Fruit fly (Drosophila melanogaster): Measurements from ENCODE around the gene RpL34b.

- TF ChIP-seq Sox15 (GFP tag; optimal IDR thresholded peaks at IDR 0.05): no peak
- TF ChIP-seq Gug (GFP tag; IDR thresholded peaks at IDR 0.05): no peak
- peak; percentile 2 for TF ChIP-seq CG16779 (tag; optimal IDR thresholded peaks at IDR 0.05)
- TF ChIP-seq eg (GFP tag; IDR thresholded peaks at IDR 0.05): no peak; the same call in 2 of the 3 replicates
- no peak for TF ChIP-seq achi (GFP tag; optimal IDR thresholded peaks at IDR 0.05)
- TF ChIP-seq fkh (GFP tag; optimal IDR thresholded peaks at IDR 0.05): no peak
- TF ChIP-seq CG6276 (GFP tag; optimal IDR thresholded peaks at IDR 0.05): peak; percentile 38
- TF ChIP-seq CG8632 (GFP tag; optimal IDR thresholded peaks at IDR 0.05): no peak
- TF ChIP-seq CG31627 (GFP tag; optimal IDR thresholded peaks at IDR 0.05): no peak
- peak; percentile 52; the same call in 2 of the 3 replicates for TF ChIP-seq CG8119 (GFP tag; IDR thresholded peaks at IDR 0.05)
- TF ChIP-seq Sox102F (GFP tag; optimal IDR thresholded peaks at IDR 0.05): no peak
- TF ChIP-seq CG10631 (GFP tag; optimal IDR thresholded peaks at IDR 0.05): no peak
Observed at dm6 chr3R:9380970-9381369, 20.1 kb downstream of the RpL34b start.
